Worm (Caenorhabditis elegans) whole organism, young adult: ENCODE results near the gene F26A1.19.

Source experiments
- F10E7.11 ChIP-seq: sonication (generic microtip); optimal IDR thresholded peaks from 2 replicates; lab custom pipeline; 2017; ENCODE audit warnings: mild to moderate bottlenecking, missing genetic modification characterization, moderate library complexity, missing compliant biosample characterization
- F23B12.7 ChIP-seq: sonication (generic microtip); optimal IDR thresholded peaks from 2 replicates; lab custom pipeline; 2017; ENCODE audit warnings: missing genetic modification characterization, mild to moderate bottlenecking, missing compliant biosample characterization, antibody characterized with exemption, moderate library complexity; ENCODE audit not compliant: insufficient read depth
- F57A8.1 ChIP-seq: fragments of 200-800 bp; sonication (Bioruptor generic); optimal IDR thresholded peaks from 2 replicates; lab custom pipeline; 2018; ENCODE audit warnings: mild to moderate bottlenecking, missing genetic modification characterization, moderate library complexity, missing compliant biosample characterization
- Y56A3A.18 ChIP-seq: fragments of 200-800 bp; sonication (Bioruptor generic); IDR thresholded peaks from 2 replicates; pipeline ENCODE4 v1.3.6; 2022; ENCODE audit warnings: missing genetic modification reagents, missing genetic modification characterization, missing compliant biosample characterization
- ZK185.1 ChIP-seq: sonication (generic microtip); optimal IDR thresholded peaks from 2 replicates; lab custom pipeline; 2016; ENCODE audit warnings: mild to moderate bottlenecking, missing genetic modification characterization, missing compliant biosample characterization; ENCODE audit not compliant: poor library complexity, severe bottlenecking
- attf-6 ChIP-seq: fragments of 200-800 bp; sonication (Bioruptor generic); IDR thresholded peaks from 2 replicates; pipeline ENCODE4 v1.3.6; 2022; ENCODE audit warnings: missing genetic modification reagents, missing genetic modification characterization, missing compliant biosample characterization
- ceh-91 ChIP-seq: fragments of 200-800 bp; sonication (Bioruptor generic); IDR thresholded peaks from 2 replicates; pipeline ENCODE4 v1.3.6; 2022; ENCODE audit warnings: missing genetic modification reagents, missing genetic modification characterization, missing compliant biosample characterization
- dpff-1 ChIP-seq: sonication (generic microtip); optimal IDR thresholded peaks from 2 replicates; lab custom pipeline; 2017; ENCODE audit warnings: mild to moderate bottlenecking, missing genetic modification characterization, missing compliant biosample characterization
- efl-1 ChIP-seq: fragments of 150-350 bp; optimal IDR thresholded peaks from 2 replicates; lab custom pipeline; 2014; ENCODE audit warnings: missing biosample characterization, missing genetic modification reagents, missing genetic modification characterization
- egl-18 ChIP-seq: fragments of 200-800 bp; sonication (Bioruptor generic); IDR thresholded peaks from 2 replicates; pipeline ENCODE4 v1.3.6; 2022; ENCODE audit warnings: missing genetic modification reagents, missing genetic modification characterization, missing compliant biosample characterization
- egrh-3 ChIP-seq: fragments of 200-800 bp; sonication (Bioruptor generic); IDR thresholded peaks from 2 replicates; pipeline ENCODE4 v1.3.6; 2022; ENCODE audit warnings: missing genetic modification reagents, missing genetic modification characterization, missing compliant biosample characterization
- ets-4 ChIP-seq: fragments of 200-800 bp; sonication (Bioruptor generic); optimal IDR thresholded peaks from 2 replicates; lab custom pipeline; 2018; ENCODE audit warnings: mild to moderate bottlenecking, missing genetic modification characterization, missing compliant biosample characterization
- him-1 ChIP-seq: sonication (generic microtip); optimal IDR thresholded peaks from 2 replicates; lab custom pipeline; 2016; ENCODE audit warnings: missing genotype, missing genetic modification reagents, missing genetic modification characterization, missing compliant biosample characterization
- hsf-1 ChIP-seq: fragments of 200-800 bp; sonication (Bioruptor generic); IDR thresholded peaks from 2 replicates; pipeline ENCODE4 v1.3.6; 2022; ENCODE audit warnings: missing genetic modification reagents, missing genetic modification characterization, missing compliant biosample characterization
- lag-1 ChIP-seq: fragments of 200-800 bp; sonication (Bioruptor generic); IDR thresholded peaks from 2 replicates; pipeline ENCODE4 v1.3.6; 2022; ENCODE audit warnings: missing genetic modification reagents, missing genetic modification characterization, missing compliant biosample characterization
- let-607 ChIP-seq, 2 experiments: fragments of 200-800 bp in 1 of 2; sonication (Bioruptor generic) in 1 of 2; sonication (generic microtip) in 1 of 2; optimal IDR thresholded peaks; 2 replicates each; lab custom pipeline; 2016 to 2018; ENCODE audit warnings: mild to moderate bottlenecking in 2 of 2, missing compliant biosample characterization in 2 of 2, missing genetic modification characterization in 2 of 2, moderate library complexity in 2 of 2, missing genotype in 1 of 2
- lir-1 ChIP-seq: fragments of 200-800 bp; sonication (Bioruptor generic); conservative IDR thresholded peaks from 2 replicates; pipeline ENCODE4 v1.3.6; 2022; ENCODE audit warnings: missing genetic modification reagents, missing genetic modification characterization, missing compliant biosample characterization
- lsl-1 ChIP-seq: fragments of 200-800 bp; sonication (Bioruptor generic); optimal IDR thresholded peaks from 2 replicates; lab custom pipeline; 2018; ENCODE audit warnings: mild to moderate bottlenecking, missing genetic modification characterization, moderate library complexity, missing compliant biosample characterization
- lsy-27 ChIP-seq: sonication (generic microtip); optimal IDR thresholded peaks from 2 replicates; lab custom pipeline; 2017; ENCODE audit warnings: missing genetic modification characterization, mild to moderate bottlenecking, missing compliant biosample characterization, antibody characterized with exemption, missing genotype, borderline replicate concordance; ENCODE audit not compliant: insufficient read depth
- madf-6 ChIP-seq: fragments of 200-800 bp; sonication (Bioruptor generic); IDR thresholded peaks from 2 replicates; pipeline ENCODE4 v1.3.6; 2022; ENCODE audit warnings: missing genetic modification reagents, missing genetic modification characterization, missing compliant biosample characterization
- madf-8 ChIP-seq: fragments of 200-800 bp; sonication (Bioruptor generic); conservative IDR thresholded peaks from 2 replicates; pipeline ENCODE4 v1.3.6; 2022; ENCODE audit warnings: missing genetic modification reagents, missing genetic modification characterization, missing compliant biosample characterization
- mxl-1 ChIP-seq: sonication (generic microtip); optimal IDR thresholded peaks from 2 replicates; lab custom pipeline; 2016; ENCODE audit warnings: missing genetic modification characterization, missing compliant biosample characterization
- nfyb-1 ChIP-seq: fragments of 200-800 bp; sonication (Bioruptor generic); IDR thresholded peaks from 2 replicates; pipeline ENCODE4 v1.3.6; 2022; ENCODE audit warnings: missing genetic modification reagents, missing genetic modification characterization, missing compliant biosample characterization
- nhr-80 ChIP-seq: sonication (generic microtip); optimal IDR thresholded peaks from 2 replicates; lab custom pipeline; 2016; ENCODE audit warnings: missing genetic modification characterization, missing compliant biosample characterization
- nhr-90 ChIP-seq: sonication (generic microtip); optimal IDR thresholded peaks from 2 replicates; lab custom pipeline; 2016; ENCODE audit warnings: missing genotype, mild to moderate bottlenecking, missing genetic modification characterization, missing compliant biosample characterization
- pbrm-1 ChIP-seq: fragments of 200-800 bp; sonication (Bioruptor generic); IDR thresholded peaks from 2 replicates; pipeline ENCODE4 v1.3.6; 2022; ENCODE audit warnings: missing genetic modification reagents, missing genetic modification characterization, missing compliant biosample characterization
- rec-8 ChIP-seq, 2 experiments: sonication (generic microtip); optimal IDR thresholded peaks; 2 replicates each; lab custom pipeline; 2016; ENCODE audit warnings: mild to moderate bottlenecking in 2 of 2, missing genetic modification characterization in 2 of 2, missing genetic modification reagents in 2 of 2, missing genotype in 2 of 2, missing biosample characterization in 1 of 2, missing compliant biosample characterization in 1 of 2, moderate library complexity in 1 of 2
- sea-2 ChIP-seq: fragments of 200-800 bp; sonication (Bioruptor generic); IDR thresholded peaks from 2 replicates; pipeline ENCODE4 v1.3.6; 2022; ENCODE audit warnings: missing genetic modification characterization, missing compliant biosample characterization
- snpc-1.1 ChIP-seq: sonication (generic microtip); optimal IDR thresholded peaks from 2 replicates; lab custom pipeline; 2017; ENCODE audit warnings: missing genetic modification characterization, mild to moderate bottlenecking, missing compliant biosample characterization, antibody characterized with exemption, moderate library complexity, missing genotype, missing genetic modification reagents; ENCODE audit not compliant: insufficient read depth
- somi-1 ChIP-seq: fragments of 200-800 bp; sonication (Bioruptor generic); optimal IDR thresholded peaks from 2 replicates; lab custom pipeline; 2018; ENCODE audit warnings: mild to moderate bottlenecking, missing genetic modification characterization, missing compliant biosample characterization
- tbp1 ChIP-seq: fragments of 200-800 bp; sonication (Bioruptor generic); optimal IDR thresholded peaks from 2 replicates; lab custom pipeline; 2018; ENCODE audit warnings: mild to moderate bottlenecking, missing genetic modification characterization, missing compliant biosample characterization
- unc-62 ChIP-seq: fragments of 150-350 bp; optimal IDR thresholded peaks from 2 replicates; lab custom pipeline; 2014; ENCODE audit warnings: missing biosample characterization, missing genetic modification reagents, missing genetic modification characterization
- zim-3 ChIP-seq: sonication (generic microtip); optimal IDR thresholded peaks from 2 replicates; lab custom pipeline; 2017; ENCODE audit warnings: mild to moderate bottlenecking, missing genetic modification characterization, moderate library complexity, missing compliant biosample characterization
- ztf-26 ChIP-seq: sonication (generic microtip); optimal IDR thresholded peaks from 2 replicates; lab custom pipeline; 2017; ENCODE audit warnings: missing genetic modification characterization, missing compliant biosample characterization
- ztf-28 ChIP-seq: fragments of 200-800 bp; sonication (Bioruptor generic); IDR thresholded peaks from 2 replicates; pipeline ENCODE4 v1.3.6; 2022; ENCODE audit warnings: missing genetic modification reagents, missing genetic modification characterization, missing compliant biosample characterization
- ztf-3 ChIP-seq: fragments of 200-800 bp; sonication (Bioruptor generic); optimal IDR thresholded peaks from 2 replicates; lab custom pipeline; 2018; ENCODE audit warnings: mild to moderate bottlenecking, missing genetic modification characterization, missing compliant biosample characterization

The F26A1.19 gene

DNA sequence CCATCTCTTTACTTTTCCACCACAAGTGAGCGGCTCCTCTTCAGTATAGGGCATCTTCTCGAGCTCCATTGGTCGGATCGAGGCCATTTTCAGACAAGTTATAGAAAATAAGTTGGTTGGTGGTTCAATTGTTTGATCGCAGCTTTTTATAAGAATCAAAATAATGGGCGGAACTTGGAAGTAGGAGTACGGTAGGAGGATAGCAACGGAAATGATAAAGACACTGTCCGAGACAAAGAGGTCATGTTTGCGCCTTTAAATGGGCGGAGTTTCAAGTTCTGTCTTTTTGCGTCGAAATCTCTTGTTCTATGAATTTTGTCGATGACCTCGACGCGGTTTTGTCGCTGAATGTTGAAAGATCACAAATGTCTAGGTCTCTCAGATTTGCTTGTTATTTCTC is 15.4 kb upstream of the F26A1.19 start, which contains the start of gene F26A1.8:
TSS of gene F26A1.8 (minus strand) at position 101 of the 400 bp plus-strand sequence.
- TF ChIP-seq zim-3 (no peak), mxl-1 (tag; lab: Kevin White, UChicago) (no peak), lsy-27 (tag; lab: Kevin White, UChicago) (no peak), attf-6 (GFP tag; lab: Robert Waterston, UW) (no peak), dpff-1 (tag; lab: Kevin White, UChicago) (no peak), ztf-3 (GFP tag; lab: Kevin White, UChicago) (no peak), somi-1 (GFP tag; lab: Kevin White, UChicago) (no peak), nhr-90 (tag; lab: Kevin White, UChicago) (no peak), F10E7.11 (tag; lab: Kevin White, UChicago) (no peak), madf-6 (GFP tag; lab: Robert Waterston, UW) (no peak), madf-8 (no peak), nfyb-1 (GFP tag; lab: Robert Waterston, UW) (no peak), lsl-1 (GFP tag; lab: Kevin White, UChicago) (no peak), egrh-3 (no peak), F23B12.7 (no peak), ztf-26 (tag; lab: Kevin White, UChicago) (no peak), let-607 (tag; optimal IDR thresholded peaks at IDR 0.05; lab: Kevin White, UChicago) (no peak), hsf-1 (GFP tag; lab: Robert Waterston, UW) (no peak), ztf-28 (GFP tag; lab: Robert Waterston, UW) (no peak), snpc-1.1 (tag; lab: Kevin White, UChicago) (no peak)

DNA sequence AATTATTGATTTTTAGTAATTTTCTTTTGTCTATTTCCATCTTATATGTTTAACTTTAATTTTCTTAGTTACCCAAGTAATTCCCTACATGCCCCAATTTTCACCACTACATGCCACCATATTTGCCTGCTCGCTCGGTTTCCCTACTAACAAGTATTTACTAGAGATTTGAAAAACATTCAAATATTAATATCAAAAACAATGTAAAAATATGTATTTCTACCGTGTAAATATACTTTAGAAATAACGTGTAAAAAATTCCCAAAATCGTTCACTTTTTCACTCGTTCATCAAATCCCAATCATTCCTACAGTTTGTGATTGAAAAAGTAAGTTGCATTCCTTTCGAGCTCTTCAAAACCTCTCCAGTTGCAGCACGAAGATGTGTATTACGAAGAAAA is 10.9 kb upstream of the F26A1.19 start, which contains the start of gene F26A1.3:
TSS of gene F26A1.3 (plus strand) at position 301 of the 400 bp plus-strand sequence.
- TF ChIP-seq egl-18 (GFP tag; lab: Robert Waterston, UW) (no peak), Y56A3A.18 (GFP tag; lab: Robert Waterston, UW) (no peak), efl-1 (GFP tag; lab: Kevin White, UChicago) (no peak), snpc-1.1 (tag; lab: Kevin White, UChicago) (no peak), sea-2 (no peak), unc-62 (GFP tag; lab: Kevin White, UChicago) (no peak)

DNA sequence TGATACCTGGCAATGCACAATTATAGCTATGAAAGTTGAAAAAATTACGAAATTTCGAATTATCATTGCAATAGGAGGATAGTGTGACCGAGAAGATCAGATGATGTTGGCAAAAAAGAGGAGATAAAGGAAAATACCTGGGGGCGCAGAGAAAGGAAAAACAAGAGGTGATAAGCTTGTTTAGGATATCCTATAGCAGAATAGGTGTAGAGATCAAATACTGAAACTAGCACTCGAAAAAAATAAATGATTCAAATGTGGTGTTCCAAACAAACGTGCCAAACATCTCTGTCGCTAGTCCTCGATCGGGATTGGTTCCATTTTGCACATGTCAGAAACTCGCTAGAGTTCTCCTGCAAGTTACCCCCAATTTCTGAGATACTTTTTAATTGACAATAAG is 8.1 kb upstream of the F26A1.19 start, which contains the start of gene F26A1.9:
TSS of gene F26A1.9 (minus strand) at position 101 of the 400 bp plus-strand sequence.
- TF ChIP-seq somi-1 (GFP tag; lab: Kevin White, UChicago) (no peak), nfyb-1 (GFP tag; lab: Robert Waterston, UW) (no peak), F57A8.1 (GFP tag; lab: Kevin White, UChicago) (no peak), him-1 (tag; lab: Kevin White, UChicago) (no peak), lag-1 (GFP tag; lab: Robert Waterston, UW) (no peak), let-607 (tag; optimal IDR thresholded peaks at IDR 0.05; lab: Kevin White, UChicago) (no peak), ZK185.1 (no peak), tbp1 (GFP tag; lab: Kevin White, UChicago) (no peak), nhr-80 (tag; lab: Kevin White, UChicago) (no peak), ets-4 (GFP tag; lab: Kevin White, UChicago) (no peak), lir-1 (GFP tag; lab: Robert Waterston, UW) (no peak), ztf-28 (GFP tag; lab: Robert Waterston, UW) (no peak), rec-8 (tag; optimal IDR thresholded peaks at IDR 0.05; lab: Kevin White, UChicago) (no peak), ceh-91 (GFP tag; lab: Robert Waterston, UW) (no peak), pbrm-1 (GFP tag; lab: Robert Waterston, UW) (no peak)
